Worm (Caenorhabditis elegans): ENCODE results near the gene F56D2.5.
A peak's percentile ranks its signal among the peaks of the same experiment; 100 is the strongest.

F56D2.5 gene

DNA sequence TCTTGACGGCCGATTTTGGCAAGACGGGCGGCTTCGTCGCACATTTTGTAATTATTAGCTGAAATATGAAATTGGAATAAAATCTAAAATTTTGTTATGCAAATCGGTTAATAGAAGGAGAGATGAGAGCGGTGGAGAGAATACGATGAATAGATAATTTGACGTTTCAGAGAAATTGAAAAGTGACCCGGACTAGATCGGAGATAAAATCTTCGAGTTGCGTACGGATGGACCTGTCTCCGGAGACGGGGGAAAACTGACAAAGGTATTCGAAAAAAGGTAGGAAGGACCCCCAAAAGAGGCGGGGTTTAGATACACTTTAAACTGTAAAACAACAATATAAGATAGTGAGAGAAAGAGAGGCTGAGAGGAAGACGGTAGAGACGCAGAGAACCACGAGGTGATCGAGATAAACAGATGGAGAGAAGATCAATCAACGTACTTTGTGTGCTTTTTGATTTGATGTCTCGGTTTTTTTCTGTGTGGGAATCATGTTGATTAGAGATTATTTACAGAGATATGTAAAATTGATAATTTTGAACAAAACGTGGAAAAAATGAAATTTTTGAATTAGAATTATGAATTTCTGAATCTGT lies 29.0 kb downstream of the F56D2.5 start, which contains the start of gene F09F7.6 (continued):
- TF ChIP-seq ZK337.2 (GFP tag; IDR thresholded peaks at IDR 0.05) (no peak), ceh-44 (GFP tag; IDR thresholded peaks at IDR 0.05) (no peak), unc-130 (GFP tag; optimal IDR thresholded peaks at IDR 0.05) (no peak), ceh-32 (tag; optimal IDR thresholded peaks at IDR 0.05; ENCODE audit: poor library complexity) (no peak), pha-4 (GFP tag; IDR thresholded peaks at IDR 0.05) (no peak), pha-4 (tag; optimal IDR thresholded peaks at IDR 0.05) (no peak), nhr-102 (tag; optimal IDR thresholded peaks at IDR 0.05) (peak; percentile 24), ama-1 (optimal IDR thresholded peaks at IDR 0.05) (peak; percentile 92), fos-1 (tag; optimal IDR thresholded peaks at IDR 0.05) (no peak), mdt-29 (GFP tag; IDR thresholded peaks at IDR 0.05) (no peak), snpc-1.2 (GFP tag; IDR thresholded peaks at IDR 0.05) (no peak), gei-8 (GFP tag; optimal IDR thresholded peaks at IDR 0.05) (no peak), mep-1 (tag; optimal IDR thresholded peaks at IDR 0.05) (peak; percentile 71), skn-1 (tag; optimal IDR thresholded peaks at IDR 0.05) (no peak), T20F7.1 (GFP tag; optimal IDR thresholded peaks at IDR 0.05) (peak; percentile 9), nhr-237 (tag; optimal IDR thresholded peaks at IDR 0.05) (no peak), mxl-2 (GFP tag; conservative IDR thresholded peaks at IDR 0.05) (no peak), nhr-11 (tag; optimal IDR thresholded peaks at IDR 0.05) (peak; percentile 67), fkh-10 (GFP tag; optimal IDR thresholded peaks at IDR 0.05) (no peak), ceh-20 (GFP tag; IDR thresholded peaks at IDR 0.05) (peak; percentile 59; the same call in 1 of the 2 replicates), nhr-77 (tag; optimal IDR thresholded peaks at IDR 0.05) (peak; percentile 84), egl-43 (GFP tag; IDR thresholded peaks at IDR 0.05) (no peak), dve-1 (tag; optimal IDR thresholded peaks at IDR 0.05; ENCODE audit: insufficient read depth) (peak; percentile 96), lim-7 (GFP tag; IDR thresholded peaks at IDR 0.05) (no peak), lin-39 (tag; optimal IDR thresholded peaks at IDR 0.05) (no peak), pqm-1 (tag; optimal IDR thresholded peaks at IDR 0.05) (no peak), ceh-82 (tag; optimal IDR thresholded peaks at IDR 0.05) (no peak), hlh-30 (tag; optimal IDR thresholded peaks at IDR 0.05; ENCODE audit: insufficient read depth) (peak; percentile 92), arid-1 (GFP tag; conservative IDR thresholded peaks at IDR 0.05) (no peak)

- TF ChIP-seq ceh-28 (tag; optimal IDR thresholded peaks at IDR 0.05) = no peak
- peak; percentile 53 for TF ChIP-seq mep-1 (tag; optimal IDR thresholded peaks at IDR 0.05)
- 0 out of 2 replicates have a peak, but pooled peaks have one; percentile 6 for TF ChIP-seq vab-7 (GFP tag; IDR thresholded peaks at IDR 0.05)
- peak in 1 of 2 experiments; percentile 7 for TF ChIP-seq lsy-2 (tag; optimal IDR thresholded peaks at IDR 0.05)
- 0 out of 2 replicates have a peak, but pooled peaks have one; percentile 20 for TF ChIP-seq tra-1 (GFP tag; IDR thresholded peaks at IDR 0.05)
- no peak for TF ChIP-seq R02D3.7 (tag; optimal IDR thresholded peaks at IDR 0.05)
- peak; percentile 90 for TF ChIP-seq zfp-3 (GFP tag; conservative IDR thresholded peaks at IDR 0.05)
- peak; percentile 74 for TF ChIP-seq sdz-12 (GFP tag; optimal IDR thresholded peaks at IDR 0.05)
- TF ChIP-seq ctbp-1 (GFP tag; IDR thresholded peaks at IDR 0.05) = no peak
- TF ChIP-seq daf-8 (GFP tag; IDR thresholded peaks at IDR 0.05) = no peak
- TF ChIP-seq lim-7 (GFP tag; IDR thresholded peaks at IDR 0.05) = no peak
- TF ChIP-seq Y75B8A.6 (GFP tag; IDR thresholded peaks at IDR 0.05) = no peak
- peak; percentile 60 for TF ChIP-seq ama-1 (optimal IDR thresholded peaks at IDR 0.05)
- TF ChIP-seq mdt-29 (GFP tag; IDR thresholded peaks at IDR 0.05) = peak; percentile 43; the same call in 1 of the 2 replicates
- no peak for TF ChIP-seq dmd-6 (GFP tag; IDR thresholded peaks at IDR 0.05)
- TF ChIP-seq gei-8 (GFP tag; optimal IDR thresholded peaks at IDR 0.05) = no peak
- TF ChIP-seq set-16 (GFP tag; IDR thresholded peaks at IDR 0.05) = no peak
- TF ChIP-seq ceh-32 (tag; optimal IDR thresholded peaks at IDR 0.05; ENCODE audit: poor library complexity) = no peak
- TF ChIP-seq hlh-11 (tag; optimal IDR thresholded peaks at IDR 0.05) = no peak
- no peak for TF ChIP-seq lin-29 (GFP tag; IDR thresholded peaks at IDR 0.05)
- no peak for TF ChIP-seq F44E2.7 (GFP tag; IDR thresholded peaks at IDR 0.05)
- no peak for TF ChIP-seq lin-39 (tag; optimal IDR thresholded peaks at IDR 0.05)
- no peak for TF ChIP-seq Y48G9A.11 (GFP tag; IDR thresholded peaks at IDR 0.05)
- 0 out of 2 replicates have a peak, but pooled peaks have one; percentile 28 for TF ChIP-seq snpc-1.2 (GFP tag; IDR thresholded peaks at IDR 0.05)
- TF ChIP-seq zfp-2 (tag; optimal IDR thresholded peaks at IDR 0.05) = no peak
- TF ChIP-seq dve-1 (tag; optimal IDR thresholded peaks at IDR 0.05; ENCODE audit: insufficient read depth) = peak; percentile 62
- peak; percentile 22 for TF ChIP-seq nhr-6 (tag; optimal IDR thresholded peaks at IDR 0.05)
- TF ChIP-seq egl-43 (GFP tag; IDR thresholded peaks at IDR 0.05) = no peak
- no peak for TF ChIP-seq F37D6.2 (tag; optimal IDR thresholded peaks at IDR 0.05)
- TF ChIP-seq ZK546.5 (tag; optimal IDR thresholded peaks at IDR 0.05) = no peak
Measured at ce11 chrIII:5550844-5551243, 30.4 kb downstream of the F56D2.5 start.

Measured in whole organism, L4 larva.